Worm (Caenorhabditis elegans) whole organism, L1 larva: ENCODE results near the gene T23D5.3.

Source experiments
- aha-1 ChIP-seq: fragments of 150-350 bp; optimal IDR thresholded peaks from 2 replicates; lab custom pipeline; 2014; ENCODE audit warnings: missing biosample characterization, missing genetic modification characterization
- efl-3 ChIP-seq: fragments of 200-800 bp; sonication (Bioruptor generic); optimal IDR thresholded peaks from 2 replicates; lab custom pipeline; 2018; ENCODE audit warnings: mild to moderate bottlenecking, missing genetic modification characterization, missing compliant biosample characterization
- hlh-17 ChIP-seq: fragments of 200-800 bp; sonication (Bioruptor generic); optimal IDR thresholded peaks from 2 replicates; lab custom pipeline; 2018; ENCODE audit warnings: missing genetic modification characterization, mild to moderate bottlenecking, missing compliant biosample characterization, moderate library complexity, borderline replicate concordance
- jun-1 ChIP-seq: fragments of 150-350 bp; optimal IDR thresholded peaks from 2 replicates; lab custom pipeline; 2014; ENCODE audit warnings: missing biosample characterization, missing genetic modification reagents, missing genetic modification characterization
- lin-15B ChIP-seq: fragments of 150-350 bp; sonication (generic microtip); optimal IDR thresholded peaks from 3 replicates; lab custom pipeline; 2014; ENCODE audit warnings: missing biosample characterization, missing genetic modification characterization
- lir-3 ChIP-seq: sonication (generic microtip); optimal IDR thresholded peaks from 2 replicates; lab custom pipeline; 2016; ENCODE audit warnings: mild to moderate bottlenecking, missing genetic modification characterization, moderate library complexity, missing compliant biosample characterization; ENCODE audit not compliant: poor library complexity
- nhr-12 ChIP-seq: sonication (generic microtip); optimal IDR thresholded peaks from 2 replicates; lab custom pipeline; 2017; ENCODE audit warnings: missing biosample characterization, missing genetic modification characterization
- sptf-1 ChIP-seq: fragments of 150-350 bp; optimal IDR thresholded peaks from 2 replicates; lab custom pipeline; 2014; ENCODE audit warnings: missing biosample characterization, missing genetic modification characterization
- unc-62 ChIP-seq: fragments of 150-350 bp; optimal IDR thresholded peaks from 2 replicates; lab custom pipeline; 2014; ENCODE audit warnings: missing biosample characterization, missing genetic modification reagents, missing genetic modification characterization
- zip-4 ChIP-seq: fragments of 200-800 bp; sonication (Bioruptor generic); optimal IDR thresholded peaks from 2 replicates; lab custom pipeline; 2018; ENCODE audit warnings: mild to moderate bottlenecking, missing genetic modification characterization, moderate library complexity, missing compliant biosample characterization
- ztf-11 ChIP-seq, 2 experiments: sonication (generic microtip); optimal IDR thresholded peaks; 2 replicates each; lab custom pipeline; 2016 to 2017; ENCODE audit warnings: missing genetic modification characterization in 2 of 2, missing biosample characterization in 1 of 2, missing compliant biosample characterization in 1 of 2

- no peak for TF ChIP-seq lin-15B (tag; lab: Kevin White, UChicago)
- no peak for TF ChIP-seq efl-3 (GFP tag; lab: Kevin White, UChicago)
- TF ChIP-seq jun-1 (tag; lab: Kevin White, UChicago): no peak
- TF ChIP-seq aha-1 (tag; lab: Kevin White, UChicago): no peak
- no peak for TF ChIP-seq lir-3 (tag; lab: Kevin White, UChicago)
- TF ChIP-seq unc-62 (GFP tag; lab: Kevin White, UChicago): no peak
- TF ChIP-seq sptf-1 (tag; lab: Kevin White, UChicago): no peak
- TF ChIP-seq zip-4 (GFP tag; lab: Kevin White, UChicago): no peak
- TF ChIP-seq nhr-12: no peak
- no peak for TF ChIP-seq hlh-17
- TF ChIP-seq ztf-11 (tag; optimal IDR thresholded peaks at IDR 0.05; lab: Kevin White, UChicago): no peak
These were observed 35.6 kb upstream of the T23D5.3 start, which contains the start of gene F57A10.4 for ce11 chrV:15769072-15769471.
